Worm (Caenorhabditis elegans): ENCODE measurements around the gene Y38H8A.7.

DNA sequence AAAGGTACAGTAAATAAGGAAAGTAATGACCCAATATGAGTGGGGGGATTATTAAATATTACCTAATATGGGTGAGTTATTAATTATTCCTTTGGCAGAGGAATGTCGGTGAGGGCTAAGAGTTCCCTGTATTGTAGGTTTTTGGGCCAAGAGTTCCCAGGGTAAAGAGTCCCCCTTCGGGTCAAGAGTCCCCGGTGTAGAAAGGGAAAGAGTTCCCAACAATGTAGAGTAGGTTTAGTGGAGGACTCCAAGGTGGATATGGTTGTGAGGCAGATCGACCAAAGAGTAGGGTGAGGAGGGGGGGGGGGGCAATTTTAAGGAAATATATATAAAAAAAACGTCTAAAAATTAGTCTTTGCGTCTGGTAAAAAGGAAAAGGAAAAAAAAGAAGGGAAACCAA lies 1.6 kb downstream of the Y38H8A.7 start:
- TF ChIP-seq zfh-2 (GFP tag; conservative IDR thresholded peaks at IDR 0.05) (no peak), dox-1 (GFP tag; IDR thresholded peaks at IDR 0.05) (no peak), attf-6 (GFP tag; IDR thresholded peaks at IDR 0.05) (peak; percentile 33; the same call in 1 of the 2 replicates)
